Fruit fly (Drosophila melanogaster): ENCODE measurements around the gene MED28.

The MED28 gene

dm6 chr3R:25495753-25496152 is 18.9 kb downstream of the MED28 start:
- no peak for TF ChIP-seq CG8478 (optimal IDR thresholded peaks at IDR 0.05)
- no peak for TF ChIP-seq CTCF (optimal IDR thresholded peaks at IDR 0.05)

- no peak for TF ChIP-seq CG8478 (optimal IDR thresholded peaks at IDR 0.05)
- no peak for TF ChIP-seq CTCF (optimal IDR thresholded peaks at IDR 0.05)
Measured at dm6 chr3R:25504891-25505290, 28.1 kb downstream of the MED28 start, which contains the start of gene CG5107. CG5107 (plus strand) TSS chr3R:25505191.

dm6 chr3R:25505975-25506374 is 29.2 kb downstream of the MED28 start, which contains the start of gene CG5111:
CG5111 (plus strand) TSS chr3R:25506275.
- TF ChIP-seq CG8478 (optimal IDR thresholded peaks at IDR 0.05) (no peak), CTCF (optimal IDR thresholded peaks at IDR 0.05) (no peak)

dm6 chr3R:25512750-25513149 is 35.9 kb downstream of the MED28 start:
- no peak for TF ChIP-seq CTCF (optimal IDR thresholded peaks at IDR 0.05)
- TF ChIP-seq CG8478 (optimal IDR thresholded peaks at IDR 0.05), result no peak

- TF ChIP-seq CG8478 (optimal IDR thresholded peaks at IDR 0.05) (no peak), CTCF (optimal IDR thresholded peaks at IDR 0.05) (no peak)
Measured at dm6 chr3R:25515450-25516288, 38.9 kb downstream of the MED28 start, which contains the start of gene msi. msi (plus strand) TSS chr3R:25516118.

- TF ChIP-seq CG8478 (optimal IDR thresholded peaks at IDR 0.05) (no peak), CTCF (optimal IDR thresholded peaks at IDR 0.05) (no peak)
Measured at dm6 chr3R:25517521-25517920, 40.7 kb downstream of the MED28 start.

- TF ChIP-seq CTCF (optimal IDR thresholded peaks at IDR 0.05), result no peak
- TF ChIP-seq CG8478 (optimal IDR thresholded peaks at IDR 0.05), result no peak
Measured at dm6 chr3R:25518099-25518567, 41.3 kb downstream of the MED28 start.

dm6 chr3R:25518584-25518983 is 41.8 kb downstream of the MED28 start:
- TF ChIP-seq CG8478 (optimal IDR thresholded peaks at IDR 0.05) (no peak), CTCF (optimal IDR thresholded peaks at IDR 0.05) (no peak)

- TF ChIP-seq CTCF (optimal IDR thresholded peaks at IDR 0.05), result no peak
- no peak for TF ChIP-seq CG8478 (optimal IDR thresholded peaks at IDR 0.05)
Measured at dm6 chr3R:25519465-25520071, 42.8 kb downstream of the MED28 start.
